Fruit fly (Drosophila melanogaster) whole organism, embryonic: ENCODE data around the gene bark.
A peak's percentile ranks its signal among the peaks of the same experiment; 100 is the strongest.

Source experiments
- Antp ChIP-seq: fragments of 200-800 bp; sonication (Bioruptor generic); optimal IDR thresholded peaks from 3 replicates; lab custom pipeline; 2016; ENCODE audit warnings: missing biosample characterization, missing genetic modification characterization
- Atf-2 ChIP-seq: fragments of 200-800 bp; sonication (Bioruptor generic); optimal IDR thresholded peaks from 2 replicates; lab custom pipeline; 2016; ENCODE audit warnings: missing biosample characterization, missing genetic modification characterization
- Bteb2 ChIP-seq: fragments of 200-800 bp; sonication (Bioruptor generic); optimal IDR thresholded peaks from 2 replicates; lab custom pipeline; 2016; ENCODE audit warnings: missing biosample characterization, missing genetic modification characterization
- CG11247 ChIP-seq: fragments of 200-800 bp; sonication (Bioruptor generic); IDR thresholded peaks from 2 replicates; pipeline ENCODE4 v1.3.6; 2022; ENCODE audit warnings: missing biosample characterization, missing genetic modification characterization
- CG11696 ChIP-seq: fragments of 200-800 bp; sonication (Bioruptor generic); IDR thresholded peaks from 2 replicates; pipeline ENCODE4 v1.3.6; 2022; ENCODE audit warnings: missing biosample characterization, missing genetic modification characterization
- CG12391 ChIP-seq: fragments of 200-800 bp; sonication (Bioruptor generic); optimal IDR thresholded peaks from 3 replicates; lab custom pipeline; 2018; ENCODE audit warnings: missing biosample characterization, mild to moderate bottlenecking, missing genetic modification characterization, moderate library complexity
- CG14667 ChIP-seq: fragments of 200-800 bp; sonication (Bioruptor generic); IDR thresholded peaks from 2 replicates; pipeline ENCODE4 v1.3.6; 2022; ENCODE audit warnings: missing biosample characterization, missing genetic modification characterization
- CG15696 ChIP-seq: fragments of 200-800 bp; sonication (Bioruptor generic); optimal IDR thresholded peaks from 2 replicates; lab custom pipeline; 2019; ENCODE audit warnings: missing biosample characterization, mild to moderate bottlenecking, missing genetic modification characterization, moderate library complexity
- CG1602 ChIP-seq: fragments of 200-800 bp; sonication (Bioruptor generic); optimal IDR thresholded peaks from 3 replicates; lab custom pipeline; 2016; ENCODE audit warnings: missing biosample characterization, missing genetic modification characterization
- CG16813 ChIP-seq: fragments of 200-800 bp; sonication (Bioruptor generic); IDR thresholded peaks from 3 replicates; pipeline ENCODE4 v1.3.6; 2022; ENCODE audit warnings: missing biosample characterization, missing genetic modification characterization; ENCODE audit not compliant: partially characterized antibody
- CG17359 ChIP-seq: fragments of 200-800 bp; sonication (Bioruptor generic); optimal IDR thresholded peaks from 3 replicates; lab custom pipeline; 2018; ENCODE audit warnings: missing biosample characterization, mild to moderate bottlenecking, missing genetic modification characterization, moderate library complexity
- CG2202 ChIP-seq: fragments of 200-800 bp; sonication (Bioruptor generic); optimal IDR thresholded peaks from 2 replicates; lab custom pipeline; 2018; ENCODE audit warnings: missing biosample characterization, mild to moderate bottlenecking, missing genetic modification characterization
- CG32532 ChIP-seq: fragments of 200-800 bp; sonication (Bioruptor generic); IDR thresholded peaks from 2 replicates; pipeline ENCODE4 v1.3.6; 2022; ENCODE audit warnings: missing biosample characterization, missing genetic modification characterization
- CG34376 ChIP-seq: fragments of 200-800 bp; sonication (Bioruptor generic); optimal IDR thresholded peaks from 2 replicates; lab custom pipeline; 2018; ENCODE audit warnings: missing biosample characterization, mild to moderate bottlenecking, missing genetic modification characterization
- CG34422 ChIP-seq: fragments of 200-800 bp; sonication (Bioruptor generic); IDR thresholded peaks from 3 replicates; pipeline ENCODE4 v1.3.6; 2022; ENCODE audit warnings: missing biosample characterization, missing genetic modification characterization
- CG8359 ChIP-seq: fragments of 200-800 bp; sonication (Bioruptor generic); optimal IDR thresholded peaks from 2 replicates; lab custom pipeline; 2017; ENCODE audit warnings: missing biosample characterization, mild to moderate bottlenecking, missing genetic modification characterization, borderline replicate concordance
- CG9215 ChIP-seq: fragments of 200-800 bp; sonication (Bioruptor generic); IDR thresholded peaks from 2 replicates; pipeline ENCODE4 v1.3.6; 2022; ENCODE audit warnings: missing biosample characterization, missing genetic modification characterization
- Dad ChIP-seq: fragments of 200-800 bp; sonication (Bioruptor generic); optimal IDR thresholded peaks from 3 replicates; lab custom pipeline; 2016; ENCODE audit warnings: missing biosample characterization, missing genetic modification characterization
- Dp ChIP-seq: fragments of 200-800 bp; sonication (Bioruptor generic); optimal IDR thresholded peaks from 2 replicates; lab custom pipeline; 2018; ENCODE audit warnings: missing biosample characterization, mild to moderate bottlenecking, missing genetic modification characterization, moderate library complexity
- Fer3 ChIP-seq: fragments of 200-800 bp; sonication (Bioruptor generic); optimal IDR thresholded peaks from 2 replicates; lab custom pipeline; 2018; ENCODE audit warnings: missing biosample characterization, mild to moderate bottlenecking, missing genetic modification characterization, moderate library complexity
- Hr39 ChIP-seq: fragments of >200 bp; optimal IDR thresholded peaks from 2 replicates; lab custom pipeline; 2017
- Myb ChIP-seq: fragments of 200-800 bp; sonication (Bioruptor generic); optimal IDR thresholded peaks from 2 replicates; lab custom pipeline; 2016; ENCODE audit warnings: missing biosample characterization, missing genetic modification characterization
- NFAT ChIP-seq: fragments of 200-800 bp; sonication (Bioruptor generic); IDR thresholded peaks from 2 replicates; pipeline ENCODE4 v1.3.6; 2022; ENCODE audit warnings: missing biosample characterization, missing genetic modification characterization
- NK7.1 ChIP-seq: fragments of 200-800 bp; sonication (Bioruptor generic); optimal IDR thresholded peaks from 3 replicates; lab custom pipeline; 2016; ENCODE audit warnings: missing biosample characterization, missing genetic modification characterization
- Sox100B ChIP-seq: fragments of 200-800 bp; sonication (Bioruptor generic); optimal IDR thresholded peaks from 3 replicates; lab custom pipeline; 2018; ENCODE audit warnings: missing biosample characterization, mild to moderate bottlenecking, missing genetic modification characterization
- Ssrp ChIP-seq: fragments of 200-800 bp; sonication (Bioruptor generic); optimal IDR thresholded peaks from 2 replicates; lab custom pipeline; 2018; ENCODE audit warnings: missing biosample characterization, mild to moderate bottlenecking, missing genetic modification characterization, moderate library complexity
- Usf ChIP-seq: fragments of 200-800 bp; sonication (Bioruptor generic); optimal IDR thresholded peaks from 2 replicates; lab custom pipeline; 2017; ENCODE audit warnings: missing genotype, missing biosample characterization, missing genetic modification characterization
- YL-1 ChIP-seq: fragments of 200-800 bp; sonication (Bioruptor generic); optimal IDR thresholded peaks from 3 replicates; lab custom pipeline; 2017; ENCODE audit warnings: missing biosample characterization, mild to moderate bottlenecking, missing genetic modification characterization
- bowl ChIP-seq: fragments of 200-800 bp; sonication (Bioruptor generic); IDR thresholded peaks from 2 replicates; pipeline ENCODE4 v1.3.6; 2022; ENCODE audit warnings: missing biosample characterization, missing genetic modification characterization
- cad ChIP-seq: fragments of >200 bp; optimal IDR thresholded peaks from 2 replicates; lab custom pipeline; 2017; ENCODE audit warnings: missing biosample characterization, missing genetic modification characterization
- dysf ChIP-seq: fragments of 200-800 bp; sonication (Bioruptor generic); IDR thresholded peaks from 3 replicates; pipeline ENCODE4 v1.3.6; 2022; ENCODE audit warnings: missing biosample characterization, missing genetic modification characterization
- eve ChIP-seq, 2 experiments: fragments of >200 bp; optimal IDR thresholded peaks; 2 replicates each; lab custom pipeline; 2017; ENCODE audit warnings: missing biosample characterization in 2 of 2, missing genetic modification characterization in 2 of 2
- fd64A ChIP-seq: fragments of 200-800 bp; sonication (Bioruptor generic); optimal IDR thresholded peaks from 3 replicates; lab custom pipeline; 2018; ENCODE audit warnings: missing biosample characterization, mild to moderate bottlenecking, missing genetic modification characterization
- fru ChIP-seq: fragments of >200 bp; optimal IDR thresholded peaks from 2 replicates; lab custom pipeline; 2017
- grn ChIP-seq: fragments of 200-800 bp; sonication (Bioruptor generic); optimal IDR thresholded peaks from 3 replicates; lab custom pipeline; 2017; ENCODE audit warnings: missing biosample characterization, missing genetic modification characterization
- gro ChIP-seq: fragments of 200-800 bp; sonication (Bioruptor generic); optimal IDR thresholded peaks from 2 replicates; lab custom pipeline; 2016; ENCODE audit warnings: missing biosample characterization, missing genetic modification characterization
- inv ChIP-seq: fragments of 200-800 bp; sonication (Bioruptor generic); IDR thresholded peaks from 2 replicates; pipeline ENCODE4 v1.3.6; 2022; ENCODE audit warnings: missing biosample characterization, missing genetic modification characterization; ENCODE audit not compliant: partially characterized antibody
- kah ChIP-seq: fragments of 200-800 bp; sonication (Bioruptor generic); optimal IDR thresholded peaks from 2 replicates; lab custom pipeline; 2018; ENCODE audit warnings: missing biosample characterization, mild to moderate bottlenecking, missing genetic modification characterization
- ken ChIP-seq: fragments of 200-800 bp; sonication (Bioruptor generic); IDR thresholded peaks from 3 replicates; pipeline ENCODE4 v1.3.6; 2022; ENCODE audit warnings: missing biosample characterization, missing genetic modification characterization
- lab ChIP-seq: fragments of 200-800 bp; sonication (Bioruptor generic); optimal IDR thresholded peaks from 3 replicates; lab custom pipeline; 2017; ENCODE audit warnings: missing biosample characterization, missing genetic modification characterization, mild to moderate bottlenecking, moderate library complexity, missing genetic modification reagents
- lmd ChIP-seq: fragments of 200-800 bp; sonication (Bioruptor generic); IDR thresholded peaks from 2 replicates; pipeline ENCODE4 v1.3.6; 2022; ENCODE audit warnings: missing biosample characterization, missing genetic modification characterization
- mam ChIP-seq: fragments of 200-800 bp; sonication (Bioruptor generic); optimal IDR thresholded peaks from 3 replicates; lab custom pipeline; 2016; ENCODE audit warnings: missing biosample characterization, missing genetic modification characterization
- repo ChIP-seq: fragments of 200-800 bp; sonication (Bioruptor generic); optimal IDR thresholded peaks from 2 replicates; lab custom pipeline; 2016; ENCODE audit warnings: missing biosample characterization, missing genetic modification characterization
- slbo ChIP-seq: fragments of 200-800 bp; sonication (Bioruptor generic); IDR thresholded peaks from 2 replicates; pipeline ENCODE4 v1.3.6; 2022; ENCODE audit warnings: missing biosample characterization, missing genetic modification characterization
- slou ChIP-seq: fragments of 200-800 bp; sonication (Bioruptor generic); optimal IDR thresholded peaks from 3 replicates; lab custom pipeline; 2016; ENCODE audit warnings: missing biosample characterization, missing genetic modification characterization
- sna ChIP-seq: fragments of 200-800 bp; sonication (Bioruptor generic); IDR thresholded peaks from 2 replicates; pipeline ENCODE4 v1.3.6; 2022; ENCODE audit warnings: missing biosample characterization, missing genetic modification characterization; ENCODE audit not compliant: partially characterized antibody
- stwl ChIP-seq: fragments of 200-800 bp; sonication (Bioruptor generic); optimal IDR thresholded peaks from 3 replicates; lab custom pipeline; 2018; ENCODE audit warnings: missing biosample characterization, mild to moderate bottlenecking, missing genetic modification characterization, moderate library complexity
- trh ChIP-seq: fragments of 200-800 bp; sonication (Bioruptor generic); optimal IDR thresholded peaks from 2 replicates; lab custom pipeline; 2016; ENCODE audit warnings: missing biosample characterization, missing genetic modification characterization
- ttk ChIP-seq: fragments of 200-800 bp; sonication (Bioruptor generic); IDR thresholded peaks from 2 replicates; pipeline ENCODE4 v2.1.2; 2022; ENCODE audit warnings: missing biosample characterization, missing genetic modification characterization
- vvl ChIP-seq: fragments of 200-800 bp; sonication (Bioruptor generic); IDR thresholded peaks from 2 replicates; pipeline ENCODE4 v1.3.6; 2022; ENCODE audit warnings: missing biosample characterization, missing genetic modification characterization
- wdn ChIP-seq: fragments of 200-800 bp; sonication (Bioruptor generic); IDR thresholded peaks from 2 replicates; pipeline ENCODE4 v1.3.6; 2022; ENCODE audit warnings: missing biosample characterization, missing genetic modification characterization

Gene bark

DNA sequence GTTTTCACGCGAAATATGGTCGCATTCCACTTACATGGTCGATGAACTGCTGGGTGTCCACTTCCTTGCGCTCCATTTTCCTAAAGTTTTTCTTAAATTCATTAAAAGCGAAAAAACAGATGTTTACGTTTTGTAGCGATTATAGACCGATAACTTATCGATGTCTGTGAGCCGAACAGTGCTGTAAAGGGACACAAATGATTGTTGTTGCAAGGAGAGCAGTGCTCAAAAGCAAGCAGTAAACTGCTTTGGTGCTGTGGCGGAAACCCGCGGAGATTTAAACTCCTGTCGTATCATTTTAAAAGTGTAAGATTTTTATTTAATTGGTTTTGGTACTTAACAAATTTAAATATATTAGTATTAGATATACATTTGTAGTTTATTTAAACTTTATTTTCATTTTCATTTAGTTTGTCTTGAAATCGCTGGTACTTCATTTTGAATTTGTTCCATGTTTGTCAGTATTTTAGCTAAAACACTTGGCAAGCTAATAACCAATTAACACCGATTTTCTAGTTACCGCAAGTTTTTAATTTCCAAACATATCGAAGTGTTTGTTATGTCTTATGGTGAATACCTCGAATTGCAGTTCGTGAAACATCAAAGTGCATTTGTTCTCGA lies 26.4 kb downstream of the bark start, which contains the start of gene CG3407 (continued):
- TF ChIP-seq slbo (GFP tag; lab: Robert Waterston, UW) (peak; percentile 76), Hr39 (no peak), NFAT (GFP tag; lab: Robert Waterston, UW) (peak; percentile 42; the same call in 1 of the 2 replicates), ken (GFP tag; lab: Robert Waterston, UW) (peak; percentile 60; the same call in 1 of the 3 replicates), stwl (tag; lab: Kevin White, UChicago) (peak; percentile 97), YL-1 (peak; percentile 51), CG14667 (GFP tag; lab: Robert Waterston, UW) (no peak), CG11247 (GFP tag; lab: Robert Waterston, UW) (no peak; the same call in 1 of the 2 replicates), Myb (GFP tag; lab: Kevin White, UChicago) (peak; percentile 75), CG2202 (tag; lab: Kevin White, UChicago) (no peak), Dp (peak; percentile 99), trh (no peak), lab (no peak), Dad (GFP tag; lab: Kevin White, UChicago) (no peak), mam (GFP tag; lab: Kevin White, UChicago) (peak; percentile 68), fru (lab: Kevin White, UChicago) (no peak), inv (GFP tag; lab: Robert Waterston, UW) (peak; percentile 56), kah (GFP tag; lab: Kevin White, UChicago) (no peak), Atf-2 (GFP tag; lab: Kevin White, UChicago) (peak; percentile 16), CG17359 (tag; lab: Kevin White, UChicago) (no peak), dysf (0 out of 3 replicates have a peak, but pooled peaks have one; percentile 19), sna (peak; percentile 70), Bteb2 (GFP tag; lab: Kevin White, UChicago) (peak; percentile 28), gro (peak; percentile 82), CG32532 (GFP tag; lab: Robert Waterston, UW) (0 out of 2 replicates have a peak, but pooled peaks have one; percentile 36), Antp (GFP tag; lab: Kevin White, UChicago) (peak; percentile 38), CG8359 (GFP tag; lab: Kevin White, UChicago) (no peak), CG34422 (peak; percentile 69), CG1602 (peak; percentile 8), CG12391 (tag; lab: Kevin White, UChicago) (peak; percentile 56), Fer3 (tag; lab: Kevin White, UChicago) (no peak), fd64A (GFP tag; lab: Kevin White, UChicago) (no peak), grn (GFP tag; lab: Kevin White, UChicago) (no peak), CG9215 (GFP tag; lab: Robert Waterston, UW) (no peak; the same call in 1 of the 2 replicates), ttk (GFP tag; lab: Robert Waterston, UW) (no peak), slou (GFP tag; lab: Kevin White, UChicago) (no peak), repo (GFP tag; lab: Kevin White, UChicago) (no peak), eve (GFP tag; optimal IDR thresholded peaks at IDR 0.05; lab: Kevin White, UChicago) (peak in 1 of 2 experiments; percentile 39), lmd (peak; percentile 36; the same call in 1 of the 2 replicates), Sox100B (GFP tag; lab: Kevin White, UChicago) (no peak), CG11696 (no peak), CG16813 (GFP tag; lab: Robert Waterston, UW) (peak; percentile 60), cad (GFP tag; lab: Kevin White, UChicago) (no peak), vvl (GFP tag; lab: Robert Waterston, UW) (peak; percentile 44; the same call in 1 of the 2 replicates), Ssrp (tag; lab: Kevin White, UChicago) (no peak), Usf (GFP tag; lab: Kevin White, UChicago) (no peak), CG34376 (GFP tag; lab: Kevin White, UChicago) (no peak), wdn (no peak), NK7.1 (GFP tag; lab: Kevin White, UChicago) (no peak), bowl (GFP tag; lab: Robert Waterston, UW) (no peak), CG15696 (no peak)
